Fruit fly (Drosophila melanogaster) whole organism, pupa: ENCODE measurements around the gene CG9886.

Experiments used
- CG10348 ChIP-seq: fragments of 200-800 bp; sonication (Bioruptor generic); IDR thresholded peaks from 2 replicates; pipeline ENCODE4 v1.3.6; 2022; ENCODE audit warnings: missing biosample characterization, missing genetic modification characterization
- CG12605 ChIP-seq: fragments of 200-800 bp; sonication (Bioruptor generic); IDR thresholded peaks from 2 replicates; pipeline ENCODE4 v1.3.6; 2022; ENCODE audit warnings: missing biosample characterization, missing genetic modification characterization
- CG13204 ChIP-seq: fragments of 200-800 bp; sonication (Bioruptor generic); optimal IDR thresholded peaks from 2 replicates; lab custom pipeline; 2018; ENCODE audit warnings: missing biosample characterization, mild to moderate bottlenecking, missing genetic modification characterization, moderate library complexity
- CG14655 ChIP-seq: fragments of 200-800 bp; sonication (Bioruptor generic); optimal IDR thresholded peaks from 3 replicates; lab custom pipeline; 2017; ENCODE audit warnings: mild to moderate bottlenecking, missing biosample characterization, missing genetic modification reagents, missing genetic modification characterization
- CG15710 ChIP-seq: fragments of 200-800 bp; sonication (Bioruptor generic); optimal IDR thresholded peaks from 2 replicates; lab custom pipeline; 2018; ENCODE audit warnings: missing biosample characterization, mild to moderate bottlenecking, missing genetic modification characterization, moderate library complexity
- CG17806 ChIP-seq: fragments of 200-800 bp; sonication (Bioruptor generic); optimal IDR thresholded peaks from 2 replicates; lab custom pipeline; 2018; ENCODE audit warnings: missing biosample characterization, mild to moderate bottlenecking, missing genetic modification characterization, moderate library complexity
- CG32121 ChIP-seq: fragments of 200-800 bp; sonication (Bioruptor generic); IDR thresholded peaks from 2 replicates; pipeline ENCODE4 v1.3.6; 2022; ENCODE audit warnings: missing biosample characterization, missing genetic modification characterization
- CG34367 ChIP-seq: fragments of 200-800 bp; sonication (Bioruptor generic); optimal IDR thresholded peaks from 2 replicates; lab custom pipeline; 2018; ENCODE audit warnings: missing biosample characterization, mild to moderate bottlenecking, missing genetic modification characterization
- CG4496 ChIP-seq: fragments of 200-800 bp; sonication (Bioruptor generic); IDR thresholded peaks from 3 replicates; pipeline ENCODE4 v1.3.6; 2022; ENCODE audit warnings: missing biosample characterization, missing genetic modification characterization
- CG8159 ChIP-seq: fragments of 200-800 bp; sonication (Bioruptor generic); optimal IDR thresholded peaks from 3 replicates; lab custom pipeline; 2018; ENCODE audit warnings: missing biosample characterization, mild to moderate bottlenecking, missing genetic modification characterization, moderate library complexity
- CG8301 ChIP-seq: fragments of 200-800 bp; sonication (Bioruptor generic); optimal IDR thresholded peaks from 2 replicates; lab custom pipeline; 2018; ENCODE audit warnings: missing biosample characterization, mild to moderate bottlenecking, missing genetic modification characterization
- CG9948 ChIP-seq: fragments of 200-800 bp; sonication (Bioruptor generic); optimal IDR thresholded peaks from 2 replicates; lab custom pipeline; 2018; ENCODE audit warnings: missing biosample characterization, mild to moderate bottlenecking, missing genetic modification characterization, moderate library complexity
- D1 ChIP-seq: fragments of 200-800 bp; sonication (Bioruptor generic); optimal IDR thresholded peaks from 2 replicates; lab custom pipeline; 2018; ENCODE audit warnings: missing biosample characterization, mild to moderate bottlenecking, missing genetic modification characterization, moderate library complexity
- EcR ChIP-seq: fragments of 200-800 bp; sonication (Bioruptor generic); optimal IDR thresholded peaks from 3 replicates; lab custom pipeline; 2019; ENCODE audit warnings: missing biosample characterization, missing genetic modification characterization, mild to moderate bottlenecking, moderate library complexity, missing genetic modification reagents
- Ets98B ChIP-seq: fragments of 200-800 bp; sonication (Bioruptor generic); IDR thresholded peaks from 2 replicates; pipeline ENCODE4 v1.3.6; 2022; ENCODE audit warnings: missing biosample characterization, missing genetic modification characterization
- Pif1A ChIP-seq: fragments of 200-800 bp; sonication (Bioruptor generic); optimal IDR thresholded peaks from 3 replicates; lab custom pipeline; 2016; ENCODE audit warnings: missing biosample characterization, missing genetic modification characterization
- Pif1B ChIP-seq: fragments of 200-800 bp; sonication (Bioruptor generic); optimal IDR thresholded peaks from 3 replicates; lab custom pipeline; 2016; ENCODE audit warnings: missing biosample characterization, missing genetic modification characterization
- Snoo ChIP-seq: fragments of 200-800 bp; sonication (Bioruptor generic); optimal IDR thresholded peaks from 3 replicates; lab custom pipeline; 2017; ENCODE audit warnings: missing biosample characterization, mild to moderate bottlenecking, missing genetic modification characterization, inconsistent platforms
- fd96Ca ChIP-seq: fragments of 200-800 bp; sonication (Bioruptor generic); IDR thresholded peaks from 3 replicates; pipeline ENCODE4 v1.3.6; 2022; ENCODE audit warnings: missing biosample characterization, missing genetic modification characterization
- gl ChIP-seq: fragments of 200-800 bp; sonication (Bioruptor generic); optimal IDR thresholded peaks from 2 replicates; lab custom pipeline; 2018; ENCODE audit warnings: missing biosample characterization, mild to moderate bottlenecking, missing genetic modification characterization
- rn ChIP-seq: fragments of 200-800 bp; sonication (Bioruptor generic); IDR thresholded peaks from 2 replicates; pipeline ENCODE4 v1.3.6; 2022; ENCODE audit warnings: missing biosample characterization, missing genetic modification characterization

The CG9886 gene

dm6 chr2L:2467722-2468372, 47.2 kb downstream of the CG9886 start:
- peak; percentile 5 for TF ChIP-seq CG17806 (tag; lab: Kevin White, UChicago)
- no peak for TF ChIP-seq D1 (tag; lab: Kevin White, UChicago)
- TF ChIP-seq Snoo (tag; lab: Kevin White, UChicago), result no peak
- peak; percentile 4 for TF ChIP-seq CG8159 (tag; lab: Kevin White, UChicago)
- no peak for TF ChIP-seq CG9948
- no peak for TF ChIP-seq Ets98B (GFP tag; lab: Robert Waterston, UW)
- TF ChIP-seq CG14655, result peak; percentile 44
- TF ChIP-seq rn (GFP tag; lab: Robert Waterston, UW), result no peak

dm6 chr2L:2470585-2470984, 50.0 kb downstream of the CG9886 start:
- TF ChIP-seq CG9948 (no peak), Pif1B (GFP tag; lab: Kevin White, UChicago) (no peak), CG17806 (tag; lab: Kevin White, UChicago) (no peak), fd96Ca (GFP tag; lab: Robert Waterston, UW) (no peak), Pif1A (no peak), EcR (GFP tag; lab: Kevin White, UChicago) (no peak)
- TF ChIP-seq, all 21 proteins: peak for 0

- TF ChIP-seq Snoo (tag; lab: Kevin White, UChicago) (no peak), CG15710 (tag; lab: Kevin White, UChicago) (no peak), CG4496 (no peak), fd96Ca (GFP tag; lab: Robert Waterston, UW) (no peak), CG17806 (tag; lab: Kevin White, UChicago) (no peak), CG13204 (GFP tag; lab: Kevin White, UChicago) (no peak), Pif1B (GFP tag; lab: Kevin White, UChicago) (no peak), CG9948 (no peak), CG8159 (tag; lab: Kevin White, UChicago) (no peak), EcR (GFP tag; lab: Kevin White, UChicago) (no peak), CG10348 (GFP tag; lab: Robert Waterston, UW) (no peak), CG12605 (no peak), CG8301 (no peak), CG32121 (GFP tag; lab: Robert Waterston, UW) (no peak), Pif1A (no peak), Ets98B (GFP tag; lab: Robert Waterston, UW) (no peak), rn (GFP tag; lab: Robert Waterston, UW) (no peak), CG14655 (no peak), CG34367 (tag; lab: Kevin White, UChicago) (no peak), gl (tag; lab: Kevin White, UChicago) (no peak)
Measured at dm6 chr2L:2472740-2473139, 52.1 kb downstream of the CG9886 start.

- TF ChIP-seq CG8159 (tag; lab: Kevin White, UChicago) (no peak), CG13204 (GFP tag; lab: Kevin White, UChicago) (no peak), CG32121 (GFP tag; lab: Robert Waterston, UW) (no peak), Ets98B (GFP tag; lab: Robert Waterston, UW) (no peak), CG8301 (no peak), CG14655 (no peak), EcR (GFP tag; lab: Kevin White, UChicago) (no peak), CG17806 (tag; lab: Kevin White, UChicago) (no peak), CG34367 (tag; lab: Kevin White, UChicago) (no peak), CG9948 (no peak), gl (tag; lab: Kevin White, UChicago) (no peak), CG4496 (no peak)
Measured at dm6 chr2L:2473842-2474386, 53.3 kb downstream of the CG9886 start.
